Fruit fly (Drosophila melanogaster) whole organism, adult: ENCODE results near the gene dsh.

Experiments
- CG12768 ChIP-seq: fragments of 200-800 bp; sonication (Bioruptor generic); optimal IDR thresholded peaks from 2 replicates; lab custom pipeline; 2017; ENCODE audit warnings: missing biosample characterization, missing genetic modification characterization, mild to moderate bottlenecking, moderate library complexity, missing genetic modification reagents
- CG14711 ChIP-seq: fragments of 200-800 bp; sonication (Bioruptor generic); optimal IDR thresholded peaks from 2 replicates; lab custom pipeline; 2018; ENCODE audit warnings: missing biosample characterization, mild to moderate bottlenecking, missing genetic modification characterization, moderate library complexity
- CG7045 ChIP-seq: fragments of 200-800 bp; sonication (Bioruptor generic); optimal IDR thresholded peaks from 2 replicates; lab custom pipeline; 2017; ENCODE audit warnings: missing biosample characterization, mild to moderate bottlenecking, missing genetic modification characterization
- Clk ChIP-seq: fragments of 200-800 bp; sonication (Bioruptor generic); optimal IDR thresholded peaks from 2 replicates; lab custom pipeline; 2017; ENCODE audit warnings: missing biosample characterization, missing genetic modification characterization
- Crg-1 ChIP-seq: fragments of 200-800 bp; sonication (Bioruptor generic); optimal IDR thresholded peaks from 2 replicates; lab custom pipeline; 2016; ENCODE audit warnings: missing biosample characterization, missing genetic modification characterization
- Hr96 ChIP-seq: fragments of 200-800 bp; sonication (Bioruptor generic); optimal IDR thresholded peaks from 2 replicates; lab custom pipeline; 2016; ENCODE audit warnings: missing biosample characterization, missing genetic modification characterization
- bab1 ChIP-seq: fragments of 200-800 bp; sonication (Bioruptor generic); optimal IDR thresholded peaks from 3 replicates; lab custom pipeline; 2019; ENCODE audit warnings: missing biosample characterization, mild to moderate bottlenecking, missing genetic modification characterization, moderate library complexity
- cic ChIP-seq: fragments of 200-800 bp; sonication (Bioruptor generic); optimal IDR thresholded peaks from 2 replicates; lab custom pipeline; 2017; ENCODE audit warnings: missing biosample characterization, mild to moderate bottlenecking, missing genetic modification characterization, moderate library complexity
- kay ChIP-seq: fragments of 200-800 bp; sonication (Bioruptor generic); peaks from one replicate; lab custom pipeline; 2016; ENCODE audit warnings: missing biosample characterization, missing genetic modification characterization, borderline replicate concordance

- TF ChIP-seq Hr96 (GFP tag; lab: Kevin White, UChicago) (no peak), Clk (GFP tag; lab: Kevin White, UChicago) (no peak), cic (GFP tag; lab: Kevin White, UChicago) (no peak), CG7045 (GFP tag; lab: Kevin White, UChicago) (no peak), Crg-1 (GFP tag; lab: Kevin White, UChicago) (no peak), CG12768 (GFP tag; lab: Kevin White, UChicago) (no peak), bab1 (GFP tag; lab: Kevin White, UChicago) (no peak), kay (GFP tag; lab: Kevin White, UChicago) (no peak), CG14711 (tag; lab: Kevin White, UChicago) (no peak)
Measured at dm6 chrX:11391364-11391915, 35.8 kb downstream of the dsh start.
